Worm (Caenorhabditis elegans) whole organism, young adult: ENCODE results near the gene F52H2.15.

Experiments used
- ceh-40 ChIP-seq: fragments of 200-800 bp; sonication (Bioruptor generic); IDR thresholded peaks from 2 replicates; pipeline ENCODE4 v1.3.6; 2022; ENCODE audit warnings: missing genetic modification characterization, missing compliant biosample characterization
- die-1 ChIP-seq: sonication (generic microtip); optimal IDR thresholded peaks from 2 replicates; lab custom pipeline; 2016; ENCODE audit warnings: missing genotype, mild to moderate bottlenecking, missing genetic modification characterization, missing compliant biosample characterization
- egrh-3 ChIP-seq: fragments of 200-800 bp; sonication (Bioruptor generic); IDR thresholded peaks from 2 replicates; pipeline ENCODE4 v1.3.6; 2022; ENCODE audit warnings: missing genetic modification reagents, missing genetic modification characterization, missing compliant biosample characterization
- hmg-20 ChIP-seq: fragments of 200-800 bp; sonication (Bioruptor generic); IDR thresholded peaks from 2 replicates; pipeline ENCODE4 v1.3.6; 2022; ENCODE audit warnings: missing genetic modification reagents, missing genetic modification characterization, missing compliant biosample characterization
- hsf-1 ChIP-seq: fragments of 200-800 bp; sonication (Bioruptor generic); IDR thresholded peaks from 2 replicates; pipeline ENCODE4 v1.3.6; 2022; ENCODE audit warnings: missing genetic modification reagents, missing genetic modification characterization, missing compliant biosample characterization
- lsl-1 ChIP-seq: fragments of 200-800 bp; sonication (Bioruptor generic); optimal IDR thresholded peaks from 2 replicates; lab custom pipeline; 2018; ENCODE audit warnings: mild to moderate bottlenecking, missing genetic modification characterization, moderate library complexity, missing compliant biosample characterization
- pha-4 ChIP-seq: fragments of 150-350 bp; sonication (generic microtip); optimal IDR thresholded peaks from 2 replicates; lab custom pipeline; 2014; ENCODE audit warnings: missing biosample characterization, missing genetic modification reagents, missing genetic modification characterization
- unc-62 ChIP-seq: fragments of 150-350 bp; optimal IDR thresholded peaks from 2 replicates; lab custom pipeline; 2014; ENCODE audit warnings: missing biosample characterization, missing genetic modification reagents, missing genetic modification characterization

DNA sequence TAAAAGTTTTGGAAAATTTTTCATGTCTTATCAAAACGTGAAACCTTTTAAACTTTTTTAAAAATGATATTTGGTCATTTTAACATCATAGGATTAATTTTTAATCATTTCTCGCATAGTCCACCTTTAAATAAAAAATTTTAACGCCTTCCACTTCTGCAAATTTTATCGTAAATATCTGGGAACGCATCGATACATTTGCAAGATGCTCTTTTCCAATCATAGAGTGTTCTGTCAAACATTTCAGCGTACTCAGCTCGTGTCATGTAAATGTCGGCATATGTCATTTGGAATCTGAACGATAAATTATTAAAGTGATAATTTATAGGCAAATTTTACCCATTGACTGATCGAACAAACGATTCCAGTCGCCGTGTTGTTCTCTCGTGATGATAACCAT, 5.2 kb upstream of the F52H2.15 start, which contains the start of gene F52H2.5:
- TF ChIP-seq lsl-1 (GFP tag; lab: Kevin White, UChicago) = no peak
- no peak for TF ChIP-seq hsf-1 (GFP tag; lab: Robert Waterston, UW)
- no peak for TF ChIP-seq die-1 (tag; lab: Kevin White, UChicago)
- no peak for TF ChIP-seq hmg-20 (GFP tag; lab: Robert Waterston, UW)
- TF ChIP-seq egrh-3 (GFP tag; lab: Robert Waterston, UW) = no peak
- TF ChIP-seq pha-4 = no peak
- no peak for TF ChIP-seq unc-62 (GFP tag; lab: Kevin White, UChicago)
- no peak for TF ChIP-seq ceh-40
